Fruit fly (Drosophila melanogaster): ENCODE results near the gene Btk.

DNA sequence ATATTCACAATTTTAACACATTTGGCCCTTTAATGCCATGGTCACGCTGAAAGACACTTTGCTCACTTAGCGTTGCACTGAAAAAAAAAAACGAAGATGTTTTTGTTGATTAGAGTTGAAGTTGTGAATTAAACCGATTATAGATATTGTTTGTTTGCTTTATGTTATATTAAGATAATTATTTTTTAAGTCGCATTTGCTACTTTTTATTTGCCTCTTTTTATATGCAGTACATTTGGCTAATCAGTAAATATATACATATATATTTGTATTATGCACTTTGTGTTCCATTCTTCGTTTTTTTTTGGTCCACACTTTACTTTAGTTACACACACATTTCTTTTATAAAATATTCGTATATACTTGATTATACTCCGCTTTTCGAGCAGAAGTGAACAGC is 70.6 kb downstream of the Btk start:
- TF ChIP-seq CG9948 (tag; optimal IDR thresholded peaks at IDR 0.05) (no peak), gl (tag; optimal IDR thresholded peaks at IDR 0.05) (no peak), Ets98B (GFP tag; IDR thresholded peaks at IDR 0.05) (no peak), CG12605 (GFP tag; IDR thresholded peaks at IDR 0.05) (0 out of 2 replicates have a peak, but pooled peaks have one; percentile 10), CG17806 (tag; optimal IDR thresholded peaks at IDR 0.05) (peak; percentile 26), CG15710 (tag; optimal IDR thresholded peaks at IDR 0.05) (peak; percentile 28), CG14655 (GFP tag; optimal IDR thresholded peaks at IDR 0.05) (peak; percentile 7), fd96Ca (GFP tag; IDR thresholded peaks at IDR 0.05) (no peak), EcR (GFP tag; optimal IDR thresholded peaks at IDR 0.05) (no peak), CG8301 (tag; optimal IDR thresholded peaks at IDR 0.05) (peak; percentile 32), Pif1A (GFP tag; optimal IDR thresholded peaks at IDR 0.05) (no peak), CG4496 (GFP tag; IDR thresholded peaks at IDR 0.05) (peak; percentile 64; the same call in 1 of the 3 replicates), Snoo (tag; optimal IDR thresholded peaks at IDR 0.05) (no peak)

Data from whole organism, pupa.